Worm (Caenorhabditis elegans) whole organism, L3 larva: ENCODE data around the gene hil-6.

Experiments
- R02D3.7 ChIP-seq: fragments of 150-350 bp; optimal IDR thresholded peaks from 2 replicates; lab custom pipeline; 2014; ENCODE audit warnings: missing biosample characterization, missing genetic modification characterization
- ZK546.5 ChIP-seq: sonication (generic microtip); optimal IDR thresholded peaks from 2 replicates; lab custom pipeline; 2017; ENCODE audit warnings: missing biosample characterization, missing genetic modification characterization
- aly-2 ChIP-seq: fragments of 150-350 bp; optimal IDR thresholded peaks from 2 replicates; lab custom pipeline; 2014; ENCODE audit warnings: missing biosample characterization, missing genetic modification characterization
- ama-1 ChIP-seq: fragments of 150-350 bp; optimal IDR thresholded peaks from 2 replicates; lab custom pipeline; 2018
- ceh-28 ChIP-seq: fragments of 150-350 bp; optimal IDR thresholded peaks from 2 replicates; lab custom pipeline; 2014; ENCODE audit warnings: missing biosample characterization, missing genetic modification reagents, missing genetic modification characterization
- ceh-82 ChIP-seq: fragments of 150-350 bp; optimal IDR thresholded peaks from 2 replicates; lab custom pipeline; 2014; ENCODE audit warnings: missing biosample characterization, missing genetic modification characterization
- ceh-9 ChIP-seq: sonication (generic microtip); optimal IDR thresholded peaks from 2 replicates; lab custom pipeline; 2018; ENCODE audit warnings: missing biosample characterization, missing genetic modification characterization
- daf-12 ChIP-seq: fragments of 150-350 bp; optimal IDR thresholded peaks from 2 replicates; lab custom pipeline; 2014; ENCODE audit warnings: missing biosample characterization, missing genetic modification reagents, missing genetic modification characterization
- egl-5 ChIP-seq: fragments of 150-350 bp; optimal IDR thresholded peaks from 2 replicates; lab custom pipeline; 2017; ENCODE audit warnings: missing biosample characterization, missing genetic modification reagents, missing genetic modification characterization, inconsistent platforms
- elt-1 ChIP-seq: fragments of 150-350 bp; optimal IDR thresholded peaks from 2 replicates; lab custom pipeline; 2014; ENCODE audit warnings: missing biosample characterization, missing genetic modification characterization
- elt-2 ChIP-seq: sonication (generic microtip); optimal IDR thresholded peaks from 2 replicates; lab custom pipeline; 2016; ENCODE audit warnings: missing genetic modification reagents, mild to moderate bottlenecking, missing genetic modification characterization, missing compliant biosample characterization
- elt-3 ChIP-seq, 3 experiments: fragments of 150-350 bp in 1 of 3; sonication (generic microtip) in 2 of 3; optimal IDR thresholded peaks; 2 replicates in 2 of 3; 4 replicates in 1 of 3; lab custom pipeline; 2014 to 2017; ENCODE audit warnings: missing biosample characterization in 3 of 3, missing genetic modification characterization in 3 of 3
- eor-1 ChIP-seq, 2 experiments: fragments of 150-350 bp; optimal IDR thresholded peaks; 2 replicates each; lab custom pipeline; 2014 to 2018; ENCODE audit warnings: missing biosample characterization in 2 of 2, missing genetic modification characterization in 2 of 2
- fkh-10 ChIP-seq: sonication (generic microtip); optimal IDR thresholded peaks from 2 replicates; lab custom pipeline; 2017; ENCODE audit warnings: missing biosample characterization, missing genetic modification reagents, missing genetic modification characterization
- fkh-2 ChIP-seq: fragments of 150-350 bp; optimal IDR thresholded peaks from 2 replicates; lab custom pipeline; 2014; ENCODE audit warnings: missing biosample characterization, missing genetic modification reagents, missing genetic modification characterization
- fos-1 ChIP-seq: fragments of 150-350 bp; optimal IDR thresholded peaks from 2 replicates; lab custom pipeline; 2014; ENCODE audit warnings: missing biosample characterization, missing genetic modification characterization
- hmg-11 ChIP-seq: sonication (generic microtip); optimal IDR thresholded peaks from 2 replicates; lab custom pipeline; 2016; ENCODE audit warnings: missing genetic modification characterization, missing compliant biosample characterization
- jun-1 ChIP-seq: fragments of 150-350 bp; optimal IDR thresholded peaks from 2 replicates; lab custom pipeline; 2014; ENCODE audit warnings: missing biosample characterization, missing genetic modification reagents, missing genetic modification characterization
- lin-15B ChIP-seq: fragments of 150-350 bp; optimal IDR thresholded peaks from 2 replicates; lab custom pipeline; 2014; ENCODE audit warnings: missing biosample characterization, missing genetic modification characterization
- lin-39 ChIP-seq: fragments of 150-350 bp; optimal IDR thresholded peaks from 2 replicates; lab custom pipeline; 2018; ENCODE audit warnings: missing biosample characterization, missing genetic modification reagents, missing genetic modification characterization
- lsy-12 ChIP-seq: sonication (generic microtip); optimal IDR thresholded peaks from 2 replicates; lab custom pipeline; 2016; ENCODE audit warnings: mild to moderate bottlenecking, missing genetic modification characterization, missing compliant biosample characterization
- mdl-1 ChIP-seq: fragments of 150-350 bp; optimal IDR thresholded peaks from 2 replicates; lab custom pipeline; 2014; ENCODE audit warnings: missing biosample characterization, missing genetic modification characterization
- mml-1 ChIP-seq: fragments of 150-350 bp; sonication (generic microtip); optimal IDR thresholded peaks from 3 replicates; lab custom pipeline; 2014; ENCODE audit warnings: missing biosample characterization, missing genetic modification characterization
- nfya-1 ChIP-seq: sonication (generic microtip); optimal IDR thresholded peaks from 2 replicates; lab custom pipeline; 2017; ENCODE audit warnings: missing genetic modification characterization, mild to moderate bottlenecking, missing compliant biosample characterization, antibody characterized with exemption, moderate library complexity; ENCODE audit not compliant: insufficient read depth
- nhr-11 ChIP-seq: fragments of 150-350 bp; optimal IDR thresholded peaks from 2 replicates; lab custom pipeline; 2014; ENCODE audit warnings: missing biosample characterization, missing genetic modification characterization
- nhr-12 ChIP-seq: fragments of 150-350 bp; optimal IDR thresholded peaks from 2 replicates; lab custom pipeline; 2014; ENCODE audit warnings: missing biosample characterization, missing genetic modification characterization
- nhr-23 ChIP-seq: fragments of 150-350 bp; optimal IDR thresholded peaks from 2 replicates; lab custom pipeline; 2014; ENCODE audit warnings: missing biosample characterization, missing genetic modification reagents, missing genetic modification characterization
- nhr-25 ChIP-seq: sonication (generic microtip); optimal IDR thresholded peaks from 2 replicates; lab custom pipeline; 2017; ENCODE audit warnings: missing biosample characterization, missing genetic modification characterization
- nhr-28 ChIP-seq: fragments of 150-350 bp; optimal IDR thresholded peaks from 2 replicates; lab custom pipeline; 2014; ENCODE audit warnings: missing biosample characterization, missing genetic modification characterization
- nhr-43 ChIP-seq: sonication (generic microtip); optimal IDR thresholded peaks from 2 replicates; lab custom pipeline; 2016; ENCODE audit warnings: mild to moderate bottlenecking, missing genetic modification characterization, missing compliant biosample characterization; ENCODE audit not compliant: poor library complexity, severe bottlenecking
- nhr-76 ChIP-seq: fragments of 150-350 bp; sonication (generic microtip); optimal IDR thresholded peaks from 5 replicates; lab custom pipeline; 2014; ENCODE audit warnings: missing biosample characterization, missing genetic modification characterization
- pha-4 ChIP-seq: fragments of 150-350 bp; optimal IDR thresholded peaks from 2 replicates; lab custom pipeline; 2014; ENCODE audit warnings: missing biosample characterization, missing genetic modification reagents, missing genetic modification characterization
- pqm-1 ChIP-seq: fragments of 150-350 bp; optimal IDR thresholded peaks from 2 replicates; lab custom pipeline; 2017; ENCODE audit warnings: missing biosample characterization, missing genetic modification characterization, inconsistent platforms
- sea-2 ChIP-seq: fragments of 150-350 bp; sonication (generic microtip); optimal IDR thresholded peaks from 4 replicates; lab custom pipeline; 2014; ENCODE audit warnings: missing biosample characterization, missing genetic modification reagents, missing genetic modification characterization
- skn-1 ChIP-seq: fragments of 150-350 bp; optimal IDR thresholded peaks from 2 replicates; lab custom pipeline; 2014; ENCODE audit warnings: missing biosample characterization, missing genetic modification characterization
- snpc-4 ChIP-seq: fragments of 150-350 bp; optimal IDR thresholded peaks from 2 replicates; lab custom pipeline; 2014; ENCODE audit warnings: missing biosample characterization, missing genetic modification characterization
- tbx-2 ChIP-seq: sonication (generic microtip); optimal IDR thresholded peaks from 2 replicates; lab custom pipeline; 2016; ENCODE audit warnings: mild to moderate bottlenecking, missing genetic modification characterization, missing compliant biosample characterization
- unc-39 ChIP-seq: sonication (generic microtip); optimal IDR thresholded peaks from 4 replicates; lab custom pipeline; 2017; ENCODE audit warnings: missing biosample characterization, missing genetic modification characterization
- unc-62 ChIP-seq: fragments of 150-350 bp; sonication (generic microtip); optimal IDR thresholded peaks from 4 replicates; lab custom pipeline; 2014; ENCODE audit warnings: missing biosample characterization, missing genetic modification reagents, missing genetic modification characterization
- zag-1 ChIP-seq: fragments of 150-350 bp; optimal IDR thresholded peaks from 2 replicates; lab custom pipeline; 2014; ENCODE audit warnings: missing biosample characterization, missing genetic modification characterization

The hil-6 gene

DNA sequence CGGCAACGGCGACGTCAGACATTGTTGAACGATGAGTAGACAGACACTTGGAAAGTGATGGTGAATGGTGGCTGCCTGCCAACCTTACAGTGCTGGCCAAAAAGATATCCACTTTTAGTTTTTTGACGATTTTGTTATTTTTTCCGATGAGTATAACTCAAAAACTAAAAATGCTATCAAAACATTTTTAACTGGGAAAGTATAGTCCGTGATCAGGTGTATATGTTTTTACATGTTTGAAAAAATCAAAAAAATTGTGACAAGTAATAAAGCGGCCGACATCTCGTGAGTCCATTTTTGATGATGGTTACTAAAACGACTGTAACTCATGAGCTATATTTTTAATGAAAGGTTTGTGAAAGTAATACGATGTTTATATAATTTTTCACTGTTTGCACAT is at the start of gene hil-6:
hil-6 (minus strand) TSS at position 101 of the 400 bp plus-strand sequence.
- no peak for TF ChIP-seq ceh-82 (tag; lab: Kevin White, UChicago)
- no peak for TF ChIP-seq sea-2 (GFP tag; lab: Kevin White, UChicago)
- TF ChIP-seq fkh-2 (tag; lab: Kevin White, UChicago), result no peak
- no peak for TF ChIP-seq daf-12 (tag; lab: Kevin White, UChicago)
- TF ChIP-seq fos-1 (tag; lab: Kevin White, UChicago), result no peak
- no peak for TF ChIP-seq unc-39 (tag; lab: Kevin White, UChicago)
- TF ChIP-seq R02D3.7 (tag; lab: Kevin White, UChicago), result no peak
- TF ChIP-seq elt-3 (tag; optimal IDR thresholded peaks at IDR 0.05; lab: Kevin White, UChicago), result no peak
- no peak for TF ChIP-seq mdl-1 (tag; lab: Kevin White, UChicago)
- no peak for TF ChIP-seq skn-1 (tag; lab: Kevin White, UChicago)
- no peak for TF ChIP-seq pha-4 (tag; lab: Kevin White, UChicago)
- TF ChIP-seq jun-1 (tag; lab: Kevin White, UChicago), result no peak

DNA sequence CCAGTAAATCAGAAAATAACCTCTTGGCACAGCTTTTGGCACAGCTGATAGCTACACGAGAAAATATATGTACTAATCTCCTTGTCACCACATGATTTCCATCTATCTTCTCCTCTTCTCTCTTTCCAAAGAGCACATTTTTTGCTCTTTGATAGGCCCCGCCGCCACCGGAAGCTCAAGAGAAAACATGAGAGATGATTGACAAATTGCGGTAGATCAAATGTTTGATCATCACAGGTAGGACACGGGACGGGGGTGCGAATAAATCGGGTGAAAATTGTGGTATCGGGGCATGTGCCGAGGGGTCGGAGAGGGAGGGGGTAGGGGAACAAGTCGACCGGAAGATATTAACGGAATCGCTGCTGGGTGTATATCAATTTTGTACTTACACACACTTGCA is 44.7 kb upstream of the hil-6 start:
- TF ChIP-seq tbx-2 (tag; lab: Kevin White, UChicago), result no peak
- peak; percentile 53 for TF ChIP-seq lin-39 (tag; lab: Kevin White, UChicago)
- TF ChIP-seq nhr-11 (tag; lab: Kevin White, UChicago), result no peak

DNA sequence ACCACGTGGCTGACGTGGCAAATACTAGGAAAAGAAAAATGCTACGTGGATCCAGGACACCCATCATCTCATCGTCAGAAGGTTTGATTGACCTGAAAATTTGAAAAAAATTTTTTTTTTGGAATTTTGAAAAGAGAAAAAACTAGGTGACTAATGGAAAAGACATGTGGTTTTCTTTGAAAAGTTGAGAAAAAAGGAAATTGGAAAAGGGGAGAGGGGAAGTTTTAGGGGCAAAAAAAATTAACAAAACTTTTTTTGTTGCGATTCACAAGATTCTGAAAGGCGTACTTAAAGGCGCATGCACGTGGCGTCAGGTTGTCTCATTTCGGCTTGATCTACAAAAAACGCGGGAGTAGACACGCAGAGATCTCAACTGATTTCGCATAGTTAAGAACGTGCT is 41.5 kb upstream of the hil-6 start, which contains the start of gene Y40B10A.9:
Y40B10A.9 (minus strand) TSS at position 101 of the 400 bp plus-strand sequence.
- TF ChIP-seq nhr-28 (tag; lab: Kevin White, UChicago) (no peak), nhr-25 (tag; lab: Kevin White, UChicago) (no peak), nhr-76 (tag; lab: Kevin White, UChicago) (no peak), mml-1 (tag; lab: Kevin White, UChicago) (no peak), elt-1 (no peak), fkh-2 (tag; lab: Kevin White, UChicago) (no peak)

DNA sequence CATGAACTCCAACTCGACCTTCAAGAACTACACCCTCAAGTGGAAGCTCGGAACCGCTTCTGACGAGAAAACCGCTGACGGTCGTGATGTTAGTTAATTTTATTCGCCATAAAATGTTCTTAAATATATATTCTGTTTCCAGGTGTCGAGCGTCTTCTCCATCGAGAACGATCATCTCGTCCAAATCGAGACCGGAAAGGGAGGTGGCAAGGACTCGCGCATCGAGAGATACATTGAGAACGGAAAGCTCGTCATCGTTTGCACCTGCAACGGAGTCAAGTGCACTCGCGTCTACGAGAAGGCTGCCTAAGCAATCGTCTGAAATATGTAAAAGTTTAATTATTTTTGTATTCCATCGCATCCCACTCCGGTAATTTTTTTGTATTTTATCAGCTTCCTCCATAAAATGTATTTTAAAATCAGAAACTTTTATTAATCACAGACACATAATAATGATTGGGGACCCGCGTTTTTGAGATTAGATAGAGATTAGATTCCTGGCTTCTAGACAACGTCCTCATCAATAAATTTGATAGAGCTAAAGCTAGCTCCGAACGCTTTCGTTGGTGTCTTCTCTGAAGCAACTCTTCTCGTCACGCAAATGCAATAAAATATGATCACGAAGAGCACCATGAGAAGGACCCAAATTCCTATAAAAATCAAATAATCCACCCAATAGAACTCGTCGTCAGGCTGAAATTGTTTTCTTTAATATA is 37.5 kb upstream of the hil-6 start:
- no peak for TF ChIP-seq mdl-1 (tag; lab: Kevin White, UChicago)
- TF ChIP-seq nhr-76 (tag; lab: Kevin White, UChicago), result no peak
- TF ChIP-seq ceh-82 (tag; lab: Kevin White, UChicago), result no peak
- TF ChIP-seq fos-1 (tag; lab: Kevin White, UChicago), result no peak
- TF ChIP-seq zag-1 (tag; lab: Kevin White, UChicago), result no peak
- TF ChIP-seq nhr-12 (tag; lab: Kevin White, UChicago), result no peak
- TF ChIP-seq aly-2 (tag; lab: Kevin White, UChicago), result no peak
- peak; percentile 21 for TF ChIP-seq ama-1
- no peak for TF ChIP-seq pqm-1 (tag; lab: Kevin White, UChicago)

DNA sequence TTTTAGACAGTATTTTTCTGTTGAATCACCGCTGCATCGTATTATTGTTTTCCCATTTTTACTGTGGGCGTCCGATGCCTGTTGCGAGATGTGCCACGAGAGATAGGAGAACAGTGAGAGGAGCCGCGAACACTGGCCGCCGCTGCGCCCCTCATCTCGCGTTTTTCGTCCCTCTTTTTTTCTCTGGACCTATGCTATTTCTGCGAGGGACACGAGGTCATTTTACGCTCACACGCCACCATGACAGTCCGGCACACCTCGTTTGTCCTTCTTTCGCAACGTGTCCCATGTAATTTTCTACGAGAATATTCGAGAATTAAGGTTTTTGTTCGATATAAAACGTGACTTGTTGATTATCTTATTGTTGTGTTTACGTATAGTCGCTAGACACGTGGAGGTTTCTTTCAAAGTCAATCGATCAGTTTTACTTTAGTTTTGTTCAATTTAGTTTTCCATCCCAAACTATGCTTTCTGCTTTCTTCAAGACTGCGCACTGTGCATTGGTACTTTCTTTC is 36.7 kb upstream of the hil-6 start, which contains the start of gene lbp-9:
lbp-9 (plus strand) TSS at position 465 of the 515 bp plus-strand sequence.
- TF ChIP-seq nhr-25 (tag; lab: Kevin White, UChicago), result peak; percentile 94
- peak; percentile 10 for TF ChIP-seq ceh-28
- no peak for TF ChIP-seq eor-1 (tag; optimal IDR thresholded peaks at IDR 0.05; lab: Kevin White, UChicago)
- no peak for TF ChIP-seq jun-1 (tag; lab: Kevin White, UChicago)
- TF ChIP-seq ceh-82 (tag; lab: Kevin White, UChicago), result no peak
- TF ChIP-seq egl-5 (tag; lab: Kevin White, UChicago), result peak; percentile 20
- TF ChIP-seq ceh-9 (tag; lab: Kevin White, UChicago), result no peak
- no peak for TF ChIP-seq skn-1 (tag; lab: Kevin White, UChicago)
- TF ChIP-seq lsy-12 (tag; lab: Kevin White, UChicago), result no peak
- TF ChIP-seq unc-39 (tag; lab: Kevin White, UChicago), result no peak
- no peak for TF ChIP-seq fkh-10 (GFP tag; lab: Kevin White, UChicago)
- peak; percentile 55 for TF ChIP-seq nfya-1
- TF ChIP-seq nhr-23, result peak; percentile 12
- peak; percentile 11 for TF ChIP-seq pha-4 (tag; lab: Kevin White, UChicago)
- TF ChIP-seq fkh-2 (tag; lab: Kevin White, UChicago), result no peak
- peak; percentile 24 for TF ChIP-seq snpc-4 (tag; lab: Kevin White, UChicago)
- no peak for TF ChIP-seq unc-62 (GFP tag; lab: Kevin White, UChicago)
- no peak for TF ChIP-seq nhr-43 (tag; lab: Kevin White, UChicago)
- no peak for TF ChIP-seq tbx-2 (tag; lab: Kevin White, UChicago)
- no peak for TF ChIP-seq elt-2 (tag; lab: Kevin White, UChicago)
- no peak for TF ChIP-seq nhr-12 (tag; lab: Kevin White, UChicago)
- TF ChIP-seq sea-2 (GFP tag; lab: Kevin White, UChicago), result no peak
- no peak for TF ChIP-seq zag-1 (tag; lab: Kevin White, UChicago)
- TF ChIP-seq elt-1, result no peak
- no peak for TF ChIP-seq ZK546.5 (tag; lab: Kevin White, UChicago)
- peak; percentile 3 for TF ChIP-seq lin-15B
- TF ChIP-seq lin-39 (tag; lab: Kevin White, UChicago), result peak; percentile 56
- peak; percentile 25 for TF ChIP-seq hmg-11
- TF ChIP-seq R02D3.7 (tag; lab: Kevin White, UChicago), result no peak
- TF ChIP-seq nhr-76 (tag; lab: Kevin White, UChicago), result no peak
- TF ChIP-seq, all 47 proteins: peak for 10
